Worm (Caenorhabditis elegans) whole organism, young adult: ENCODE data around the gene F20D6.11.
A peak's percentile ranks its signal among the peaks of the same experiment; 100 is the strongest.

ENCODE experiments used
- B0261.1 ChIP-seq: sonication (generic microtip); optimal IDR thresholded peaks from 2 replicates; lab custom pipeline; 2016; ENCODE audit warnings: mild to moderate bottlenecking, missing genetic modification characterization, moderate library complexity, missing compliant biosample characterization
- F23B12.7 ChIP-seq: sonication (generic microtip); optimal IDR thresholded peaks from 2 replicates; lab custom pipeline; 2017; ENCODE audit warnings: missing genetic modification characterization, mild to moderate bottlenecking, missing compliant biosample characterization, antibody characterized with exemption, moderate library complexity; ENCODE audit not compliant: insufficient read depth
- Y53G8AR.9 ChIP-seq: fragments of 200-800 bp; sonication (Bioruptor generic); conservative IDR thresholded peaks from 2 replicates; pipeline ENCODE4 v1.3.6; 2022; ENCODE audit warnings: missing genetic modification reagents, missing genetic modification characterization, missing compliant biosample characterization
- ZK185.1 ChIP-seq: sonication (generic microtip); optimal IDR thresholded peaks from 2 replicates; lab custom pipeline; 2016; ENCODE audit warnings: mild to moderate bottlenecking, missing genetic modification characterization, missing compliant biosample characterization; ENCODE audit not compliant: poor library complexity, severe bottlenecking
- attf-6 ChIP-seq: fragments of 200-800 bp; sonication (Bioruptor generic); IDR thresholded peaks from 2 replicates; pipeline ENCODE4 v1.3.6; 2022; ENCODE audit warnings: missing genetic modification reagents, missing genetic modification characterization, missing compliant biosample characterization
- bed-2 ChIP-seq: fragments of 200-800 bp; sonication (Bioruptor generic); IDR thresholded peaks from 2 replicates; pipeline ENCODE4 v1.3.6; 2022; ENCODE audit warnings: missing genetic modification reagents, missing genetic modification characterization, missing compliant biosample characterization
- cebp-2 ChIP-seq: fragments of 200-800 bp; sonication (Bioruptor generic); IDR thresholded peaks from 2 replicates; pipeline ENCODE4 v1.3.6; 2022; ENCODE audit warnings: missing genetic modification characterization, missing compliant biosample characterization
- ceh-100 ChIP-seq: fragments of 200-800 bp; sonication (Bioruptor generic); IDR thresholded peaks from 2 replicates; pipeline ENCODE4 v1.3.6; 2022; ENCODE audit warnings: missing genetic modification reagents, missing genetic modification characterization, missing compliant biosample characterization
- ceh-27 ChIP-seq: fragments of 200-800 bp; sonication (Bioruptor generic); optimal IDR thresholded peaks from 2 replicates; lab custom pipeline; 2018; ENCODE audit warnings: mild to moderate bottlenecking, missing genetic modification characterization, moderate library complexity, missing compliant biosample characterization
- ceh-40 ChIP-seq: fragments of 200-800 bp; sonication (Bioruptor generic); IDR thresholded peaks from 2 replicates; pipeline ENCODE4 v1.3.6; 2022; ENCODE audit warnings: missing genetic modification characterization, missing compliant biosample characterization
- ceh-58 ChIP-seq: fragments of 200-800 bp; sonication (Bioruptor generic); IDR thresholded peaks from 2 replicates; pipeline ENCODE4 v1.3.6; 2022; ENCODE audit warnings: missing genetic modification characterization, missing compliant biosample characterization
- die-1 ChIP-seq: sonication (generic microtip); optimal IDR thresholded peaks from 2 replicates; lab custom pipeline; 2016; ENCODE audit warnings: missing genotype, mild to moderate bottlenecking, missing genetic modification characterization, missing compliant biosample characterization
- dox-1 ChIP-seq: fragments of 200-800 bp; sonication (Bioruptor generic); IDR thresholded peaks from 2 replicates; pipeline ENCODE4 v1.3.6; 2022; ENCODE audit warnings: missing genetic modification reagents, missing genetic modification characterization, missing compliant biosample characterization
- efl-1 ChIP-seq: fragments of 150-350 bp; optimal IDR thresholded peaks from 2 replicates; lab custom pipeline; 2014; ENCODE audit warnings: missing biosample characterization, missing genetic modification reagents, missing genetic modification characterization
- egrh-3 ChIP-seq: fragments of 200-800 bp; sonication (Bioruptor generic); IDR thresholded peaks from 2 replicates; pipeline ENCODE4 v1.3.6; 2022; ENCODE audit warnings: missing genetic modification reagents, missing genetic modification characterization, missing compliant biosample characterization
- him-1 ChIP-seq: sonication (generic microtip); optimal IDR thresholded peaks from 2 replicates; lab custom pipeline; 2016; ENCODE audit warnings: missing genotype, missing genetic modification reagents, missing genetic modification characterization, missing compliant biosample characterization
- hlh-26 ChIP-seq: fragments of 200-800 bp; sonication (Bioruptor generic); conservative IDR thresholded peaks from 2 replicates; pipeline ENCODE4 v1.3.6; 2022; ENCODE audit warnings: missing genetic modification reagents, missing genetic modification characterization, missing compliant biosample characterization
- hmg-1.2 ChIP-seq: fragments of 200-800 bp; sonication (Bioruptor generic); IDR thresholded peaks from 2 replicates; pipeline ENCODE4 v1.3.6; 2022; ENCODE audit warnings: missing genetic modification reagents, missing genetic modification characterization, missing compliant biosample characterization
- hmg-20 ChIP-seq: fragments of 200-800 bp; sonication (Bioruptor generic); IDR thresholded peaks from 2 replicates; pipeline ENCODE4 v1.3.6; 2022; ENCODE audit warnings: missing genetic modification reagents, missing genetic modification characterization, missing compliant biosample characterization
- let-607 ChIP-seq, 2 experiments: fragments of 200-800 bp in 1 of 2; sonication (Bioruptor generic) in 1 of 2; sonication (generic microtip) in 1 of 2; optimal IDR thresholded peaks; 2 replicates each; lab custom pipeline; 2016 to 2018; ENCODE audit warnings: mild to moderate bottlenecking in 2 of 2, missing compliant biosample characterization in 2 of 2, missing genetic modification characterization in 2 of 2, moderate library complexity in 2 of 2, missing genotype in 1 of 2
- lin-26 ChIP-seq: fragments of 200-800 bp; sonication (Bioruptor generic); IDR thresholded peaks from 2 replicates; pipeline ENCODE4 v1.3.6; 2022; ENCODE audit warnings: missing genetic modification reagents, missing genetic modification characterization, missing compliant biosample characterization
- lsl-1 ChIP-seq: fragments of 200-800 bp; sonication (Bioruptor generic); optimal IDR thresholded peaks from 2 replicates; lab custom pipeline; 2018; ENCODE audit warnings: mild to moderate bottlenecking, missing genetic modification characterization, moderate library complexity, missing compliant biosample characterization
- madf-10 ChIP-seq: sonication (generic microtip); optimal IDR thresholded peaks from 2 replicates; lab custom pipeline; 2016; ENCODE audit warnings: mild to moderate bottlenecking, missing genetic modification characterization, missing compliant biosample characterization
- madf-6 ChIP-seq: fragments of 200-800 bp; sonication (Bioruptor generic); IDR thresholded peaks from 2 replicates; pipeline ENCODE4 v1.3.6; 2022; ENCODE audit warnings: missing genetic modification reagents, missing genetic modification characterization, missing compliant biosample characterization
- mcd-1 ChIP-seq: fragments of 200-800 bp; sonication (Bioruptor generic); IDR thresholded peaks from 2 replicates; pipeline ENCODE4 v1.3.6; 2022; ENCODE audit warnings: missing genetic modification reagents, missing genetic modification characterization, missing compliant biosample characterization
- mes-4 ChIP-seq: sonication (generic microtip); optimal IDR thresholded peaks from 2 replicates; lab custom pipeline; 2016; ENCODE audit warnings: missing genotype, missing genetic modification characterization, missing compliant biosample characterization
- nfya-1 ChIP-seq: sonication (generic microtip); optimal IDR thresholded peaks from 2 replicates; lab custom pipeline; 2017; ENCODE audit warnings: antibody characterized with exemption, missing compliant biosample characterization, missing genetic modification characterization, borderline replicate concordance; ENCODE audit not compliant: insufficient read depth
- nfyb-1 ChIP-seq: fragments of 200-800 bp; sonication (Bioruptor generic); IDR thresholded peaks from 2 replicates; pipeline ENCODE4 v1.3.6; 2022; ENCODE audit warnings: missing genetic modification reagents, missing genetic modification characterization, missing compliant biosample characterization
- nhr-27 ChIP-seq: fragments of 200-800 bp; sonication (Bioruptor generic); optimal IDR thresholded peaks from 2 replicates; lab custom pipeline; 2018; ENCODE audit warnings: mild to moderate bottlenecking, missing genetic modification characterization, moderate library complexity, missing compliant biosample characterization
- nhr-80 ChIP-seq: sonication (generic microtip); optimal IDR thresholded peaks from 2 replicates; lab custom pipeline; 2016; ENCODE audit warnings: missing genetic modification characterization, missing compliant biosample characterization
- nhr-90 ChIP-seq: sonication (generic microtip); optimal IDR thresholded peaks from 2 replicates; lab custom pipeline; 2016; ENCODE audit warnings: missing genotype, mild to moderate bottlenecking, missing genetic modification characterization, missing compliant biosample characterization
- pbrm-1 ChIP-seq: fragments of 200-800 bp; sonication (Bioruptor generic); IDR thresholded peaks from 2 replicates; pipeline ENCODE4 v1.3.6; 2022; ENCODE audit warnings: missing genetic modification reagents, missing genetic modification characterization, missing compliant biosample characterization
- pha-4 ChIP-seq: fragments of 150-350 bp; sonication (generic microtip); optimal IDR thresholded peaks from 2 replicates; lab custom pipeline; 2014; ENCODE audit warnings: missing biosample characterization, missing genetic modification reagents, missing genetic modification characterization
- sea-2 ChIP-seq: fragments of 200-800 bp; sonication (Bioruptor generic); IDR thresholded peaks from 2 replicates; pipeline ENCODE4 v1.3.6; 2022; ENCODE audit warnings: missing genetic modification characterization, missing compliant biosample characterization
- snpc-1.1 ChIP-seq: sonication (generic microtip); optimal IDR thresholded peaks from 2 replicates; lab custom pipeline; 2017; ENCODE audit warnings: missing genetic modification characterization, mild to moderate bottlenecking, missing compliant biosample characterization, antibody characterized with exemption, moderate library complexity, missing genotype, missing genetic modification reagents; ENCODE audit not compliant: insufficient read depth
- snpc-3.4 ChIP-seq: sonication (generic microtip); optimal IDR thresholded peaks from 2 replicates; lab custom pipeline; 2017; ENCODE audit warnings: missing genetic modification characterization, mild to moderate bottlenecking, missing compliant biosample characterization, antibody characterized with exemption, moderate library complexity, missing genotype, missing genetic modification reagents
- snpc-4 ChIP-seq, 5 experiments: fragments of 150-350 bp in 1 of 5; sonication (generic microtip) in 4 of 5; optimal IDR thresholded peaks; 2 replicates each; lab custom pipeline; 2014 to 2018; ENCODE audit warnings: missing genetic modification characterization in 5 of 5, missing biosample characterization in 3 of 5, antibody characterized with exemption in 2 of 5, mild to moderate bottlenecking in 2 of 5, missing compliant biosample characterization in 2 of 5, missing genotype in 2 of 5, moderate library complexity in 2 of 5, missing genetic modification reagents in 1 of 5
- tbp1 ChIP-seq: fragments of 200-800 bp; sonication (Bioruptor generic); optimal IDR thresholded peaks from 2 replicates; lab custom pipeline; 2018; ENCODE audit warnings: mild to moderate bottlenecking, missing genetic modification characterization, missing compliant biosample characterization
- tbx-9 ChIP-seq: sonication (generic microtip); optimal IDR thresholded peaks from 2 replicates; lab custom pipeline; 2016; ENCODE audit warnings: borderline replicate concordance, missing genetic modification characterization, inconsistent platforms, missing compliant biosample characterization
- zim-3 ChIP-seq: sonication (generic microtip); optimal IDR thresholded peaks from 2 replicates; lab custom pipeline; 2017; ENCODE audit warnings: mild to moderate bottlenecking, missing genetic modification characterization, moderate library complexity, missing compliant biosample characterization
- ztf-18 ChIP-seq: sonication (generic microtip); optimal IDR thresholded peaks from 2 replicates; lab custom pipeline; 2016; ENCODE audit warnings: missing genotype, mild to moderate bottlenecking, missing genetic modification characterization, missing compliant biosample characterization
- ztf-25 ChIP-seq: fragments of 200-800 bp; sonication (Bioruptor generic); IDR thresholded peaks from 2 replicates; pipeline ENCODE4 v1.3.6; 2022; ENCODE audit warnings: missing genetic modification reagents, missing genetic modification characterization, missing compliant biosample characterization
- ztf-26 ChIP-seq: sonication (generic microtip); optimal IDR thresholded peaks from 2 replicates; lab custom pipeline; 2017; ENCODE audit warnings: missing genetic modification characterization, missing compliant biosample characterization

F20D6.11 gene

DNA sequence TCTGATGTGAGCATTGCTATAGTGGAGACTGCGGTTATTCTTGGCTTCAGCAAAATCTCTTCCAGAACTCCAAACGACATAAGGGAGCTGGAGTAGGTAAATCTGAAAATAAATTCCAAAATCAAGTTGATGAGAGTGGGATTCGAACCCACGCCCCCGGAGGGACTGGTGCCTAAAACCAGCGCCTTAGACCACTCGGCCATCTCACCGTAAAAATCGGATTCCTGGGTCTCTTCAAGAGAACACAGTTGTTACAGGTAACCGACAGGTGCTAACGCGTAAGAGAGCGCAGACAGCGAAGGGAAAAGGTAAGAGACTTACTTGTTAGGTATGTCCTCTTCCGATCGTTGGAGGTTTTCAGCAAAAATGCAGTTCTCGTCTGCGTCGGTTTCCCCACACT is 36.4 kb upstream of the F20D6.11 start (continued):
- TF ChIP-seq ceh-100 (GFP tag; lab: Robert Waterston, UW) (0 out of 2 replicates have a peak, but pooled peaks have one; percentile 42), ceh-27 (GFP tag; lab: Kevin White, UChicago) (peak; percentile 38), ceh-58 (GFP tag; lab: Robert Waterston, UW) (no peak), nfya-1 (tag; lab: Kevin White, UChicago) (no peak), B0261.1 (tag; lab: Kevin White, UChicago) (peak; percentile 77), tbp1 (GFP tag; lab: Kevin White, UChicago) (peak; percentile 87), sea-2 (GFP tag; lab: Robert Waterston, UW) (no peak), pha-4 (tag; lab: Kevin White, UChicago) (no peak), Y53G8AR.9 (GFP tag; lab: Robert Waterston, UW) (no peak), dox-1 (no peak; the same call in 1 of the 2 replicates), snpc-3.4 (tag; lab: Kevin White, UChicago) (peak; percentile 34), die-1 (tag; lab: Kevin White, UChicago) (peak; percentile 63), nhr-27 (tag; lab: Kevin White, UChicago) (no peak), snpc-1.1 (tag; lab: Kevin White, UChicago) (peak; percentile 14), nhr-80 (tag; lab: Kevin White, UChicago) (peak; percentile 36), madf-10 (tag; lab: Kevin White, UChicago) (peak; percentile 9), bed-2 (GFP tag; lab: Robert Waterston, UW) (no peak), hmg-1.2 (GFP tag; lab: Robert Waterston, UW) (peak; percentile 71)
- TF ChIP-seq, all 124 proteins: peak for 32

ce11 chrV:8230056-8230455 is 31.2 kb upstream of the F20D6.11 start:
- TF ChIP-seq F23B12.7 (no peak), hmg-1.2 (GFP tag; lab: Robert Waterston, UW) (peak; percentile 50; the same call in 1 of the 2 replicates), snpc-1.1 (tag; lab: Kevin White, UChicago) (peak; percentile 53), tbp1 (GFP tag; lab: Kevin White, UChicago) (peak; percentile 91), pbrm-1 (GFP tag; lab: Robert Waterston, UW) (peak; percentile 77), ZK185.1 (peak; percentile 65), ztf-25 (GFP tag; lab: Robert Waterston, UW) (0 out of 2 replicates have a peak, but pooled peaks have one; percentile 46), let-607 (tag; optimal IDR thresholded peaks at IDR 0.05; lab: Kevin White, UChicago) (no peak), ztf-18 (peak; percentile 26), dox-1 (peak; percentile 62; the same call in 1 of the 2 replicates), egrh-3 (GFP tag; lab: Robert Waterston, UW) (no peak), die-1 (tag; lab: Kevin White, UChicago) (peak; percentile 56), efl-1 (GFP tag; lab: Kevin White, UChicago) (no peak), B0261.1 (tag; lab: Kevin White, UChicago) (peak; percentile 69), lsl-1 (peak; percentile 0), hmg-20 (GFP tag; lab: Robert Waterston, UW) (no peak), lin-26 (GFP tag; lab: Robert Waterston, UW) (peak; percentile 74), ztf-26 (tag; lab: Kevin White, UChicago) (no peak), him-1 (tag; lab: Kevin White, UChicago) (peak; percentile 78), nfyb-1 (GFP tag; lab: Robert Waterston, UW) (no peak), zim-3 (peak; percentile 33), ceh-58 (GFP tag; lab: Robert Waterston, UW) (no peak), ceh-40 (GFP tag; lab: Robert Waterston, UW) (0 out of 2 replicates have a peak, but pooled peaks have one; percentile 41), mcd-1 (GFP tag; lab: Robert Waterston, UW) (0 out of 2 replicates have a peak, but pooled peaks have one; percentile 25), attf-6 (GFP tag; lab: Robert Waterston, UW) (peak; percentile 59; the same call in 1 of the 2 replicates), ceh-100 (GFP tag; lab: Robert Waterston, UW) (peak; percentile 12; the same call in 1 of the 2 replicates), tbx-9 (tag; lab: Kevin White, UChicago) (no peak), cebp-2 (no peak), nhr-90 (tag; lab: Kevin White, UChicago) (peak; percentile 65), snpc-4 (GFP tag; optimal IDR thresholded peaks at IDR 0.05; lab: Kevin White, UChicago) (peak; percentile 41), snpc-4 (tag; optimal IDR thresholded peaks at IDR 0.05; lab: Kevin White, UChicago) (peak; percentile 68 to 92 (median 80)), madf-6 (GFP tag; lab: Robert Waterston, UW) (peak; percentile 53; the same call in 1 of the 2 replicates), hlh-26 (GFP tag; lab: Robert Waterston, UW) (no peak), mes-4 (peak; percentile 23)
